Fruit fly (Drosophila melanogaster) S2 (cell line): ENCODE data around the gene eRF1.

Source experiments
- CG8478 ChIP-seq: fragments of >200 bp; optimal IDR thresholded peaks from 2 replicates; lab custom pipeline; 2018
- CTCF ChIP-seq, 2 experiments: fragments of >200 bp; optimal IDR thresholded peaks; 2 replicates each; lab custom pipeline; 2018

Gene eRF1

DNA sequence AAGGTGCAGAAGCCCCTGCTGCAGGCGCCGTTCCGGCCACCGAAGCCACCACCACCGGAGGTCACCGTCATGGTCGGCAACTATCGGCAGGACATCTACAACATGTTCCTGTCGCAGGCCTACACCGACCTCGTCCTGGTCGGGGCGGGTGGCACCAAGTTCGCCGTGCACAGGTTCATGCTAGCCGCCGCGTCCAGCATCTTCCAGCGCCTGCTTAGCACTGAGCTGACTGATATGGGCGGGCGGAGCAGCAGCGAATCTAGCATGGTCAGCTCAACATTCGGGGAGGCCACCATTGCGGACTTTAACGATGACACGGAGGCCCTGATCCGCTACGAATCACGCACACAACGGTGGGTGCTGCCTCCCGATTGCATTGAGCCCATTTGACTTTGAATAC, 31.3 kb downstream of the eRF1 start:
- TF ChIP-seq CG8478 (lab: Kevin White, UChicago): no peak
- no peak for TF ChIP-seq CTCF (optimal IDR thresholded peaks at IDR 0.05; lab: Kevin White, UChicago)

DNA sequence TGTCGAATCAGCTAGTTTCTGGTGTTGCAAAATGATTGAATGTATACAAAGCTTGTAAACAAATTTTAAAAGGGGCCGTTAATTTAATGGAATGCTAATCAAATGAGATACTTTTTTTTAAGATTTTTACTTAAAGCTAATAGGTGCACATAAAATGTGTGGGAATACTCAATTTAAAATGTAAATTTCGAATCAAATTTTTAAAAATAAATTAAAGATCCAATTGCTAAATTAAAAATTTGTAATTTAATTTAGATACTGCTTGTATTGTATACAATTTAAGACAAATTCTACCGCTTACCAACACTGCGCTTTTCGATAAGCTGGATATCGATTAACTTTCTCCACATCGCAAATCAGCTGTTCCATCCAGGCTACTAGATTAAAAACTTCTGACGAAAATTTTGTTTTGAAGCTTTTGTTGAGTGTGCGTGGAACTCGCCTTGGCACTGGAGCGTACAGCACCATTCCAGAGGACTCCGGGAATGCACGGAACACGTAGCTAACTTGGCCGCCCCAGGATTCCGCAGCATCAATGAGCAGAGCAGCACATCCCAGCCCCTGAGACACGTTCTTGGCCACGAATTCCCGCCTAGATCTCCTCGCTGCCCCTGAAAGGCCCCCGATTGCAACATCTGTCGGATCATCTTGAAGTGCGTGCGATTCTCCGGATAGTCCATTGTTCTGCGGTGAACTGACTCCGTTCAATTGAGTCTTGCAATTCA, 36.1 kb downstream of the eRF1 start, which contains the start of the genes CG5498 and fbl:
CG5498 (minus strand) TSS at position 24 of the 725 bp plus-strand sequence.
fbl (plus strand) TSS at position 344 of the 725 bp plus-strand sequence.
- TF ChIP-seq CG8478 (lab: Kevin White, UChicago) (no peak), CTCF (optimal IDR thresholded peaks at IDR 0.05; lab: Kevin White, UChicago) (no peak)

DNA sequence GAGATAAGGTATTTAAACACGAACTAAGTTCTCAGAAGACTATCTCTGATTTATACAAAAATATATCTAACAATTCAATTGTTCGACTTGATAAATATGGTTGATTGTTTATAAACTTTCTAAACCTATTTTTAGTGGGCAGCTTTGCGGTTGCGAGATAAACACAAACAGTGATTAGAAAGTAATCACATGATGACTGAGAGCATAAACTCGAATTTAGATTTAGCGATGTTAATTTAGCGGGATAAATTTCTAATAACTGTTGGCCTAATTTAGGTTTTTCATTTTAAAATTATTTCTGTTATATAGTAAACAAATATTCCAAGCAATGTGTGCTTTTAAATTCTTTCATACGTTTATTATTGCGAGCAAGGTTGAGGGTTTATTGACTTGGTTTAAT, 36.9 kb downstream of the eRF1 start:
- TF ChIP-seq CTCF (optimal IDR thresholded peaks at IDR 0.05; lab: Kevin White, UChicago) (no peak), CG8478 (lab: Kevin White, UChicago) (no peak)

DNA sequence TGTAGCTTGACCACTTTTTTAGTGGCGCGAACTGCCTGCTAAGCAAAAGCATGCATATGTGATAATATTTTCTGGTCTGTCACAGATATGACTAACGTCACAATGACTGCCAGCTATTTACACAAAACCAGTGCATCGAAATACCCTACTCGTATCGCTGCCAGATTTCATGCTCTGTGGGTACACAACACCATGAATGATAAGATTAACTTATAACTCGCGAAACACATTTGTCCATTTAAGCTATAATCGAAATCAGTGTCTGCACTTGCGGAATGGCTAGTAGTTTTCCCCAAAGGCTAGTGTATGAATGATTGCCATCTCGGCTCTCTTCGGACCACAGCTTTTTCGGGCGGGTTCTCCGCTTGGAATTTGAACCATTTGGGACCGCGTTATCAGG, 37.3 kb downstream of the eRF1 start:
- TF ChIP-seq CG8478 (lab: Kevin White, UChicago) (no peak), CTCF (optimal IDR thresholded peaks at IDR 0.05; lab: Kevin White, UChicago) (no peak)

DNA sequence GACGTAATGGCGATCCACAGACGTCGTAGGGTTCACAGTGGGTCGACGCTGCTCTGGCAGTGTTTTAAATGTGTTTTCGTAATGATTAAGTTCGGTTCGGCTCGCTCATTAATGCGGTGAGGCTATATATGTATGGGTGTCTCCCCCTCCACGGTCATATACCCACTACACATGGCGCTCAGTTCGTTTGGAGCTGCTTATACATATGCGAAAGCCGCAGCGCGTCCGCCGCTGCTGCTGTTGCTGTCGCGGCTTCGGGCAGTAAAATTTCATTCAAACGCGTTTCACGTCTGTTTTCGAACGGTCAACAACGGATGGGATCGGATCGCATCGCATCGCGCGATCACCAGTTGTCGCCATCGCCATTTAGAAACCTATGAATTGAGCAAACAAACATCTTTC, 37.8 kb downstream of the eRF1 start:
- TF ChIP-seq CTCF (optimal IDR thresholded peaks at IDR 0.05; lab: Kevin White, UChicago): no peak
- no peak for TF ChIP-seq CG8478 (lab: Kevin White, UChicago)

DNA sequence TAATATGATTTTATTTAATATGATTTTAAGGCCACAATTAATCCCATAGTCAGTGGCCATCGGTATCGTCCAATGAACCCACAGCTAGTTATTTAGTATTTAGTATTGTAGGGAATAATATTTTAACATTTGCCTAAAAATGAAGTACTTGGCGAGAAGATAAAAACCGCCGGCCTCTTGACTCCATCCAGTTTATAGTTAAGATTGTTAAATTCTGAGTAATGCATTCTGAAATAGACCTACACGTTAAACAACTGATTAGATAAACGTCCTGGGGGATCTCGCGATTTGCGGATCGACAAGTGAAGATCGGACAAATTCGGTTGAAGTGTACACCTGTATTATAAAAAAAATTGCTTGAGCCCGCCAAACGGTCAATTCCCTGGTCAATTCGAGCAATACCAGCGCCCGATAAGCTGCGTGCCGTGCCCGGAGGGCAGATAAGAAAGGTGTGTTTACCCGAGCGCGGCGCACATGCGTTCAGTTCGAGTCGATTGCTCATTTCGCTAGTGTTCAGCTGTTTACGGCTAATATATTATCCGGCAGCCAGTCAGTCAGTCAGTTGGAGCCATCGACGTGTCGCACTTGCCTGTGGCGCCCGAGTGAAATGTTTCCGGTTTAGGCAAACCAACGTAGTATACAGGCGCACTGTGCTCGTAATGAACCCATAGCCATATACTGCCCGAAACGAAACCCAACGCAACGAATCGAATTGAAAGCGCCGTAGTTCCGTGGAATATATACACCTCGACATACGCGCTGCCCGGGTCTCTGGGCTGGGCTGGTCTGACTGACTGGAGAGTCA, 39.1 kb downstream of the eRF1 start:
- TF ChIP-seq CTCF (optimal IDR thresholded peaks at IDR 0.05; lab: Kevin White, UChicago): no peak
- no peak for TF ChIP-seq CG8478 (lab: Kevin White, UChicago)

DNA sequence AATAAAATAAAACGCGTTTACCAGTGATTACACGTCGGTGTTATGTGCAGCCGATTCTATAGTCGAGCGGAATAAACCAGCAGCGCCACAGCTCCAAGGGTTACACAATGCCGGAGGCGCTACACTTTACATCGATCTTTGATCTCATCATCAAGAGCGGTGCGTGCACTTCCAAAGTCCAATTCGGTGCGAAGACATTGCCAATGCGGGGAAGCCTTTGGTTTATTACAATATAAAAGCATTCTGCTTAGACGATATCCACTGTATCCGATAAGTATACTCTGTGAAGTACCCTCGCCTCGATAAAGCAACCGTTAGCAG, 39.6 kb downstream of the eRF1 start:
- TF ChIP-seq CG8478 (lab: Kevin White, UChicago): no peak
- TF ChIP-seq CTCF (optimal IDR thresholded peaks at IDR 0.05; lab: Kevin White, UChicago): no peak

DNA sequence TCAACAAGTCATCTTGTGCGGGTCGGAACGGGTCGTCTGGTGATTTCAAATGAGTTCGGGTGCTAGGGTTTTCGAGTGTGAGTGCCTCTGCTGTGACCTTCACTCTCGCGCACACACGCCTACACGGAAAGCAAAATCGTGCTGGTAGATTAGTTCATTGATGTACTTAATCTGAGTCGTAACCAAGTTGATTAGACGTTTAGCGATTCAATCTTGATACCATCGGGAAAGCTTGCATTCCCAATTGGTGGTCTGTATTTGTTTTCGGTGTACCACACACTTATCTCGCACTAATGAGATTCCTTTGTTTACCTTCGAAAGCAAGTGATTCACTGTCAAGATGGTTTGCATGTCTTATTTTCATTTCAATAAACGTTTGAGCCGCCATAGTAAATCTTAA, 40.8 kb downstream of the eRF1 start:
- no peak for TF ChIP-seq CG8478 (lab: Kevin White, UChicago)
- no peak for TF ChIP-seq CTCF (optimal IDR thresholded peaks at IDR 0.05; lab: Kevin White, UChicago)

DNA sequence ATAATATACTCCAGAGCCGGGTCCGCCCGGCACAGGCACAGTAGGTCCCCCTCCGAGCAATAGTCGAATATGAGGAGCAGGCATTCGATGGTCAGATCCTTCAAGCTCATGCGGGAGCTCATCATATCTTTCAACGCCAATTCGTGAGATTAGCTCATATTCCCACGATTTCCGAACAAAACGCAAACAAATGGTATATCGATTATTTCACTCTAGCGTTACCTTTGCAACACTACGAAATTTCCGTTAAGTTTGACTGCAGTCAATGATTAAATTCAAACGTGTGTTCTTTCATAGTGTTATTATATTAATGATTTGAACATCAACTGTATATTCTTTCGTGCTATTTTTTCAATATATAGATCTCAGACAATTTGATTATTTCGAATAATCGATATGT, 45.2 kb downstream of the eRF1 start, which contains the start of gene CG33969:
CG33969 (minus strand) TSS at position 197 of the 400 bp plus-strand sequence.
- no peak for TF ChIP-seq CTCF (optimal IDR thresholded peaks at IDR 0.05; lab: Kevin White, UChicago)
- TF ChIP-seq CG8478 (lab: Kevin White, UChicago): no peak

DNA sequence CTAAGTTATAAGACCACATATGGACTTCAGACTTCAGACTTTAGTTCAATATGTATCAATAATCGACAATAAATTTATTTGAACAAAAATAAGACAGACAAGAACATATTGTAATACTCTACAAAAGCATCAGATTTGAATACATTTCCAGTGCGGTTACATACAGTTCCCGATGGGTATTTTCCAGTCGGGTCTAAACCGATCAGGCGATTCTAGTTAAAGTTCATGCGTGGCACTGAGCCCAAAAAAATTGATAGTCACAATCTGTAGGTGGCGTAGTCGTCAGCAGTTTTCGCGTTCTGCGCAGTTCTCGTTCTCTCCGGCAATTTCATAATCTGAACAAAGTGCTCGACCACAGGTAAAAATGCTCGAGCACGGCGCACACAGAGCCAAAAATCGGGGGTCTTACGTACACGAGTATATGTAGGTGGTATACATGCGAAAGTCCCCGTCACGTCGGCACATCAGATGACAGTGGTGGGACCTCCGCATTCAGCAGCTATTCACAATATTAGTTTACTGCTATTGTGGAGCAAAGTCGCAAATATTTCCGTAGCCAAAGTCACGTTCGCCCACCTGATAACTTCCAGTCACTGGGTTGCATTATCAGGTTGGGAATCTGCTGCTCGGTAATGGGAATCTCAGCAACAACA, 47.2 kb downstream of the eRF1 start:
- no peak for TF ChIP-seq CG8478 (lab: Kevin White, UChicago)
- no peak for TF ChIP-seq CTCF (optimal IDR thresholded peaks at IDR 0.05; lab: Kevin White, UChicago)

DNA sequence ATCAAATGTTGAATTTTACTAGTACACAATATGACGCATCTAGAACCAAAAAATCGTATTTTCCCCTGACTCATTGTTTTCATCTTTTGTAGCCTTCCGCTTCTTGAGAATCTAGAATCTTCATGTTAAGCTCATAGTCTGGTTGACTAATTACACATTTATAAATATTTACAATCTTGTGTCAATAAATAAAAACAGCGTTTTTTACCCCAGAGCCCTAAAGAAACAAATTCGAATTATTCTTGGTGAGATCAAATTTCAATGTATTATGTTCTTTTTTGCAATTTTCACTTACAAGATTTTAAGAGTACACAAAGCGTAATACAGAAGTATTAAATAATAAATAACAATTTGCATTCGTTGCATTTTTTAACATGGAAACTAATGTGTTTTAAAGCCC, 47.9 kb downstream of the eRF1 start:
- TF ChIP-seq CTCF (optimal IDR thresholded peaks at IDR 0.05; lab: Kevin White, UChicago) (no peak), CG8478 (lab: Kevin White, UChicago) (no peak)

DNA sequence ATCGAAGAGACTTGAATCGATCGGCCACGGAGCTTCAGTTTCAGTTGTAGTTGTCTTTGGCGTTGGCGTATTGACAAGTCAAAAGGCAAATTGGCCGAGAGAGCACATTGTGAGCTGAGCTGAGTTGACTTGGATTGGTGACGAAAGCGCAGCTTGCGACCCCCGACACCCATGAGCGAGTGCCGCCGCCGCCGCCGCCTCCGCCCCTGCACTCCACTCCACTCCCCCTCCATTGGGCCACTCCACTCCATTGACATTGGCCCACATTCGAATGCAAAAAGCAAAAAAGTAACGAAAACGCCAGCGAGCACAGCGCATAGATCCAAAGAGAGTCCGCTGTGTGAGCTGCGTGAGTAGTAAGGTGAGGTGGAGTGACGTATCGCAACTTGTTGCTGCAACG, 49.6 kb downstream of the eRF1 start:
- TF ChIP-seq CG8478 (lab: Kevin White, UChicago) (no peak), CTCF (optimal IDR thresholded peaks at IDR 0.05; lab: Kevin White, UChicago) (no peak)

DNA sequence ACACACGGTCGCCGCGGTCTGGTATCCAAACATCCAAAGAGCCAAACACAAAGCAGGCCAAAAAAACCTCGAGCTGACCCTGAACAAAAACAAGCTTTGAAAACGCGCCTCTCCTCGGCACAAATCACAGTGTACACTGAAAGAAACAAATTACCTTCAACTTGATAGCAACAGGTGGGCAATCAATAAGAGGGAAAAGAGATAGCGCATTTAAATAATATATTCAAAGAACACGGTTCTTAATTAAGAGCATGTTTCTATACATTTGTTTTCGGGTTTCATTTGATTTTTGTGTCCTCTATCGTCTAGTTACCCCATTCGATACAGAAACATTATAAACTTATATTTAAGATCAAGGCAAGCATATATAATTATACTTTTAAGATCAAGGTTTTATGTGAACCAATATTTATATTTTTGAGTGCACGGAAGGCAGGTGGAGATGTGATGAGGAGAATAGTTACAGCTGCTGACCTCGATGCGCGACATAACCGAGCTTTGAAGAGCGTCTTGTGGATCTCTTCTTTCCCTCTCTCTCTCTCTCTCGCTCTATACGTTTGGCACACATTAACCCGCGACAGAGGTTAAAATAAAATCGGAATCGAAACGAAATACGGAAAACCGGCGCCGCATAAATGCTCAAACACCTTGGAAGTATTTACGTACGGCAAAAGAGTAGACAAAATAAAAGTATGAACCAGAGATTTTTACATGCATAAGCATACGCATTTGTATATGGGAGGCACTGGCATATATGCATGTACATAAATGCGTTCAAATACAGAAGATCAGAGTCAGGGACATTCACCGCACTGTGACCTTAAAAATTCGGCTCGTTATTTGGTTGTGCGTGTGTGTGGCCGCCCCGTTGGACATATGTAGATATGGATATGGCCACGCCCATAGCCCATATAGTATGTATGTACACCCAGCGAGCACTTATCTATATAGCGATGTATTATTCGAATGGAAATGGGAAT, 50.4 kb downstream of the eRF1 start:
- TF ChIP-seq CTCF (optimal IDR thresholded peaks at IDR 0.05; lab: Kevin White, UChicago): no peak
- no peak for TF ChIP-seq CG8478 (lab: Kevin White, UChicago)
